Worm (Caenorhabditis elegans) whole organism, early embryonic: ENCODE measurements around the gene F01D5.1.

ENCODE experiments used
- B0310.2 ChIP-seq: sonication (generic microtip); optimal IDR thresholded peaks from 2 replicates; lab custom pipeline; 2016; ENCODE audit warnings: mild to moderate bottlenecking, missing genetic modification characterization, missing compliant biosample characterization
- aly-1 ChIP-seq: sonication (generic microtip); optimal IDR thresholded peaks from 2 replicates; lab custom pipeline; 2016; ENCODE audit warnings: missing genetic modification characterization, missing compliant biosample characterization
- ama-1 ChIP-seq: fragments of 150-350 bp; optimal IDR thresholded peaks from 2 replicates; lab custom pipeline; 2014
- ceh-36 ChIP-seq: sonication (generic microtip); optimal IDR thresholded peaks from 2 replicates; lab custom pipeline; 2016; ENCODE audit warnings: missing genetic modification characterization, inconsistent platforms, missing compliant biosample characterization
- ets-7 ChIP-seq: sonication (generic microtip); optimal IDR thresholded peaks from 2 replicates; lab custom pipeline; 2016; ENCODE audit warnings: missing genotype, missing genetic modification characterization, missing compliant biosample characterization
- flt-1 ChIP-seq: fragments of 200-800 bp; sonication (Bioruptor generic); IDR thresholded peaks from 2 replicates; pipeline ENCODE4 v1.3.6; 2022; ENCODE audit warnings: missing genetic modification characterization, missing compliant biosample characterization
- hmg-4 ChIP-seq: fragments of 200-800 bp; sonication (Bioruptor generic); optimal IDR thresholded peaks from 2 replicates; lab custom pipeline; 2018; ENCODE audit warnings: mild to moderate bottlenecking, missing genetic modification characterization, missing compliant biosample characterization
- hnd-1 ChIP-seq: sonication (generic microtip); optimal IDR thresholded peaks from 2 replicates; lab custom pipeline; 2016; ENCODE audit warnings: missing genetic modification characterization, missing compliant biosample characterization
- scrt-1 ChIP-seq: fragments of 200-800 bp; sonication (Bioruptor generic); IDR thresholded peaks from 2 replicates; pipeline ENCODE4 v1.3.6; 2022; ENCODE audit warnings: missing genetic modification characterization, missing compliant biosample characterization
- sea-1 ChIP-seq: fragments of 200-800 bp; sonication (Bioruptor generic); conservative IDR thresholded peaks from 2 replicates; pipeline ENCODE4 v1.3.6; 2022; ENCODE audit warnings: missing genetic modification characterization, missing compliant biosample characterization
- tbx-11 ChIP-seq: fragments of 200-800 bp; sonication (Bioruptor generic); IDR thresholded peaks from 2 replicates; pipeline ENCODE4 v1.3.6; 2022; ENCODE audit warnings: missing genetic modification characterization, missing compliant biosample characterization
- tra-4 ChIP-seq: sonication (generic microtip); optimal IDR thresholded peaks from 2 replicates; lab custom pipeline; 2017; ENCODE audit warnings: missing genetic modification characterization, missing compliant biosample characterization

- TF ChIP-seq hmg-4 (no peak), ama-1 (lab: Kevin White, UChicago) (no peak), aly-1 (no peak), tbx-11 (GFP tag; lab: Robert Waterston, UW) (no peak), scrt-1 (GFP tag; lab: Robert Waterston, UW) (no peak), B0310.2 (no peak), tra-4 (tag; lab: Kevin White, UChicago) (no peak), flt-1 (GFP tag; lab: Robert Waterston, UW) (no peak), ceh-36 (tag; lab: Kevin White, UChicago) (no peak), sea-1 (GFP tag; lab: Robert Waterston, UW) (no peak), ets-7 (tag; lab: Kevin White, UChicago) (no peak), hnd-1 (tag; lab: Kevin White, UChicago) (no peak)
Observed at ce11 chrII:14016865-14017264, 19.5 kb upstream of the F01D5.1 start, which contains the start of gene cyp-37A1.
